Fruit fly (Drosophila melanogaster): Measurements from ENCODE around the gene SdhD.
A peak's percentile ranks its signal among the peaks of the same experiment; 100 is the strongest.

The SdhD gene

dm6 chr3R:23752728-23753127 lies 7.7 kb downstream of the SdhD start, which contains the start of the genes RanBP3 and Rpt5 (continued):
- TF ChIP-seq CG11456 (GFP tag; IDR thresholded peaks at IDR 0.05) (peak; percentile 80), Fer3 (tag; optimal IDR thresholded peaks at IDR 0.05) (peak; percentile 48), HHEX (GFP tag; optimal IDR thresholded peaks at IDR 0.05) (no peak), CG12659 (GFP tag; optimal IDR thresholded peaks at IDR 0.05) (peak; percentile 82), yki (optimal IDR thresholded peaks at IDR 0.05) (no peak), schlank (tag; optimal IDR thresholded peaks at IDR 0.05) (no peak), Blimp-1 (GFP tag; optimal IDR thresholded peaks at IDR 0.05) (no peak), CG17359 (tag; optimal IDR thresholded peaks at IDR 0.05) (peak; percentile 36), toy (GFP tag; IDR thresholded peaks at IDR 0.05) (no peak), nerfin-1 (tag; optimal IDR thresholded peaks at IDR 0.05) (peak; percentile 9), fd102C (GFP tag; optimal IDR thresholded peaks at IDR 0.05) (no peak), insv (GFP tag; optimal IDR thresholded peaks at IDR 0.05) (peak in 1 of 2 experiments; percentile 15), sob (GFP tag; IDR thresholded peaks at IDR 0.05) (peak; percentile 90), trh (GFP tag; optimal IDR thresholded peaks at IDR 0.05) (peak; percentile 18), CG15479 (GFP tag; optimal IDR thresholded peaks at IDR 0.05) (no peak), CG18599 (GFP tag; optimal IDR thresholded peaks at IDR 0.05) (peak; percentile 59), ap (GFP tag; IDR thresholded peaks at IDR 0.05) (no peak), Dfd (GFP tag; optimal IDR thresholded peaks at IDR 0.05) (no peak), slou (GFP tag; optimal IDR thresholded peaks at IDR 0.05) (no peak), ERR (GFP tag; optimal IDR thresholded peaks at IDR 0.05) (peak; percentile 77), sc (optimal IDR thresholded peaks at IDR 0.05) (no peak), sc (GFP tag; optimal IDR thresholded peaks at IDR 0.05) (no peak), TFAM (GFP tag; optimal IDR thresholded peaks at IDR 0.05) (no peak), YL-1 (GFP tag; optimal IDR thresholded peaks at IDR 0.05) (peak; percentile 91), ewg (GFP tag; optimal IDR thresholded peaks at IDR 0.05) (no peak), CG7786 (GFP tag; optimal IDR thresholded peaks at IDR 0.05) (peak; percentile 65), E2f2 (GFP tag; IDR thresholded peaks at IDR 0.05) (peak; percentile 57), dan (GFP tag; IDR thresholded peaks at IDR 0.05) (no peak), CG17568 (GFP tag; optimal IDR thresholded peaks at IDR 0.05) (no peak), lilli (GFP tag; optimal IDR thresholded peaks at IDR 0.05) (peak; percentile 77), CG5245 (GFP tag; optimal IDR thresholded peaks at IDR 0.05) (peak; percentile 7), CrebB (tag; optimal IDR thresholded peaks at IDR 0.05) (peak; percentile 49), h (optimal IDR thresholded peaks at IDR 0.05) (no peak), fru (optimal IDR thresholded peaks at IDR 0.05) (no peak), CG3995 (GFP tag; optimal IDR thresholded peaks at IDR 0.05) (peak; percentile 35), C15 (GFP tag; IDR thresholded peaks at IDR 0.05) (no peak), CG15696 (tag; optimal IDR thresholded peaks at IDR 0.05) (no peak), E2f1 (GFP tag; IDR thresholded peaks at IDR 0.05) (peak; percentile 51; the same call in 1 of the 2 replicates), Atf3 (GFP tag; optimal IDR thresholded peaks at IDR 0.05) (no peak), CG2678 (tag; optimal IDR thresholded peaks at IDR 0.05) (no peak), lmd (GFP tag; IDR thresholded peaks at IDR 0.05) (peak; percentile 8; the same call in 1 of the 2 replicates), cas (GFP tag; IDR thresholded peaks at IDR 0.05) (no peak), Jarid2 (GFP tag; optimal IDR thresholded peaks at IDR 0.05) (no peak), bab2 (GFP tag; optimal IDR thresholded peaks at IDR 0.05) (peak; percentile 21), tup (GFP tag; optimal IDR thresholded peaks at IDR 0.05) (no peak), CG7357 (GFP tag; IDR thresholded peaks at IDR 0.05) (no peak), CG43689 (GFP tag; IDR thresholded peaks at IDR 0.05) (no peak), Awh (GFP tag; IDR thresholded peaks at IDR 0.05) (no peak), zfh1 (GFP tag; IDR thresholded peaks at IDR 0.05) (peak; percentile 38; the same call in 1 of the 3 replicates), CG10274 (GFP tag; optimal IDR thresholded peaks at IDR 0.05) (no peak), CG15601 (tag; optimal IDR thresholded peaks at IDR 0.05) (no peak), HmgZ (tag; optimal IDR thresholded peaks at IDR 0.05) (peak; percentile 89), CG7839 (tag; optimal IDR thresholded peaks at IDR 0.05) (no peak)

Measured in whole organism, embryonic.